Worm (Caenorhabditis elegans) whole organism, L2 larva: ENCODE data around the gene srg-10.
A peak's percentile ranks its signal among the peaks of the same experiment; 100 is the strongest.

Experiments
- C34F6.9 ChIP-seq: fragments of 150-350 bp; optimal IDR thresholded peaks from 2 replicates; lab custom pipeline; 2014; ENCODE audit warnings: missing biosample characterization, missing genetic modification characterization
- F13H6.1 ChIP-seq: sonication (generic microtip); optimal IDR thresholded peaks from 2 replicates; lab custom pipeline; 2016; ENCODE audit warnings: missing genetic modification characterization, missing compliant biosample characterization
- Y55F3AM.14 ChIP-seq: fragments of 200-800 bp; sonication (Bioruptor generic); optimal IDR thresholded peaks from 2 replicates; lab custom pipeline; 2018; ENCODE audit warnings: mild to moderate bottlenecking, missing genetic modification characterization, missing compliant biosample characterization
- ZK546.5 ChIP-seq: sonication (generic microtip); optimal IDR thresholded peaks from 2 replicates; lab custom pipeline; 2017; ENCODE audit warnings: missing biosample characterization, missing genetic modification characterization
- blmp-1 ChIP-seq: sonication (generic microtip); optimal IDR thresholded peaks from 2 replicates; lab custom pipeline; 2017; ENCODE audit warnings: missing genetic modification characterization, mild to moderate bottlenecking, missing compliant biosample characterization, antibody characterized with exemption, moderate library complexity; ENCODE audit not compliant: insufficient read depth
- crh-2 ChIP-seq: sonication (generic microtip); optimal IDR thresholded peaks from 2 replicates; lab custom pipeline; 2017; ENCODE audit warnings: missing biosample characterization, missing genetic modification characterization
- egl-27 ChIP-seq: sonication (generic microtip); optimal IDR thresholded peaks from 3 replicates; lab custom pipeline; 2017; ENCODE audit warnings: missing biosample characterization, missing genetic modification reagents, missing genetic modification characterization
- elt-3 ChIP-seq: sonication (generic microtip); optimal IDR thresholded peaks from 2 replicates; lab custom pipeline; 2017; ENCODE audit warnings: missing biosample characterization, missing genetic modification characterization
- fos-1 ChIP-seq: fragments of 150-350 bp; optimal IDR thresholded peaks from 2 replicates; lab custom pipeline; 2014; ENCODE audit warnings: missing biosample characterization, missing genetic modification characterization
- gmeb-1 ChIP-seq: fragments of 150-350 bp; optimal IDR thresholded peaks from 2 replicates; lab custom pipeline; 2014; ENCODE audit warnings: missing biosample characterization, missing genetic modification characterization
- lin-11 ChIP-seq: fragments of 150-350 bp; sonication (generic microtip); optimal IDR thresholded peaks from 2 replicates; lab custom pipeline; 2014; ENCODE audit warnings: missing biosample characterization, missing genetic modification characterization, inconsistent platforms, mixed read lengths
- lin-13 ChIP-seq: fragments of 150-350 bp; optimal IDR thresholded peaks from 2 replicates; lab custom pipeline; 2014; ENCODE audit warnings: missing biosample characterization, missing genetic modification reagents, missing genetic modification characterization
- lsy-2 ChIP-seq, 2 experiments: fragments of 150-350 bp in 1 of 2; sonication (generic microtip) in 1 of 2; optimal IDR thresholded peaks; 2 replicates each; lab custom pipeline; 2014 to 2017; ENCODE audit warnings: missing biosample characterization in 2 of 2, missing genetic modification characterization in 2 of 2
- mab-5 ChIP-seq: fragments of 150-350 bp; optimal IDR thresholded peaks from 2 replicates; lab custom pipeline; 2014; ENCODE audit warnings: missing biosample characterization, missing genetic modification characterization
- mbf-1 ChIP-seq: sonication (generic microtip); optimal IDR thresholded peaks from 2 replicates; lab custom pipeline; 2017; ENCODE audit warnings: missing biosample characterization, missing genetic modification characterization
- mdl-1 ChIP-seq, 2 experiments: fragments of 150-350 bp in 1 of 2; sonication (generic microtip) in 1 of 2; optimal IDR thresholded peaks; 2 replicates each; lab custom pipeline; 2017; ENCODE audit warnings: missing biosample characterization in 2 of 2, missing genetic modification characterization in 2 of 2
- nhr-10 ChIP-seq: sonication (generic microtip); optimal IDR thresholded peaks from 2 replicates; lab custom pipeline; 2017; ENCODE audit warnings: missing biosample characterization, missing genetic modification characterization
- nhr-11 ChIP-seq: fragments of 150-350 bp; optimal IDR thresholded peaks from 2 replicates; lab custom pipeline; 2014; ENCODE audit warnings: missing biosample characterization, missing genetic modification characterization
- nhr-129 ChIP-seq: fragments of 150-350 bp; optimal IDR thresholded peaks from 2 replicates; lab custom pipeline; 2014; ENCODE audit warnings: missing biosample characterization, missing genetic modification characterization
- nhr-21 ChIP-seq: fragments of 150-350 bp; optimal IDR thresholded peaks from 2 replicates; lab custom pipeline; 2014; ENCODE audit warnings: missing biosample characterization, missing genetic modification characterization
- nhr-23 ChIP-seq: fragments of 150-350 bp; optimal IDR thresholded peaks from 2 replicates; lab custom pipeline; 2014; ENCODE audit warnings: missing biosample characterization, missing genetic modification reagents, missing genetic modification characterization
- nhr-237 ChIP-seq: fragments of 150-350 bp; optimal IDR thresholded peaks from 2 replicates; lab custom pipeline; 2014; ENCODE audit warnings: missing biosample characterization, missing genetic modification characterization
- nhr-25 ChIP-seq: fragments of 150-350 bp; sonication (generic microtip); optimal IDR thresholded peaks from 3 replicates; lab custom pipeline; 2014; ENCODE audit warnings: missing biosample characterization, missing genetic modification characterization
- nhr-6 ChIP-seq: fragments of 150-350 bp; optimal IDR thresholded peaks from 2 replicates; lab custom pipeline; 2014; ENCODE audit warnings: missing biosample characterization, missing genetic modification characterization
- nhr-77 ChIP-seq: fragments of 150-350 bp; optimal IDR thresholded peaks from 2 replicates; lab custom pipeline; 2014; ENCODE audit warnings: missing biosample characterization, missing genetic modification characterization
- peb-1 ChIP-seq: fragments of 150-350 bp; optimal IDR thresholded peaks from 2 replicates; lab custom pipeline; 2014; ENCODE audit warnings: missing biosample characterization, missing genetic modification characterization
- sem-4 ChIP-seq: fragments of 150-350 bp; optimal IDR thresholded peaks from 2 replicates; lab custom pipeline; 2014; ENCODE audit warnings: missing biosample characterization, missing genetic modification reagents, missing genetic modification characterization
- skn-1 ChIP-seq: sonication (generic microtip); optimal IDR thresholded peaks from 2 replicates; lab custom pipeline; 2017; ENCODE audit warnings: missing biosample characterization, missing genetic modification characterization
- sma-3 ChIP-seq: sonication (generic microtip); optimal IDR thresholded peaks from 2 replicates; lab custom pipeline; 2016; ENCODE audit warnings: missing genetic modification reagents, missing genetic modification characterization, missing compliant biosample characterization
- sma-9 ChIP-seq, 2 experiments: fragments of 150-350 bp in 1 of 2; sonication (generic microtip) in 1 of 2; optimal IDR thresholded peaks; 2 replicates each; lab custom pipeline; 2014 to 2016; ENCODE audit warnings: missing genetic modification characterization in 2 of 2, mild to moderate bottlenecking in 1 of 2, missing biosample characterization in 1 of 2, missing compliant biosample characterization in 1 of 2, missing genetic modification reagents in 1 of 2, moderate library complexity in 1 of 2
- snpc-4 ChIP-seq: fragments of 150-350 bp; optimal IDR thresholded peaks from 2 replicates; lab custom pipeline; 2014; ENCODE audit warnings: missing biosample characterization, missing genetic modification characterization
- unc-39 ChIP-seq: fragments of 150-350 bp; optimal IDR thresholded peaks from 2 replicates; lab custom pipeline; 2014; ENCODE audit warnings: missing biosample characterization, missing genetic modification characterization
- unc-55 ChIP-seq: fragments of 150-350 bp; sonication (generic microtip); optimal IDR thresholded peaks from 3 replicates; lab custom pipeline; 2014; ENCODE audit warnings: missing biosample characterization, missing genetic modification reagents, missing genetic modification characterization
- unc-62 ChIP-seq: fragments of 150-350 bp; optimal IDR thresholded peaks from 2 replicates; lab custom pipeline; 2014; ENCODE audit warnings: missing biosample characterization, missing genetic modification reagents, missing genetic modification characterization
- zag-1 ChIP-seq: fragments of 150-350 bp; optimal IDR thresholded peaks from 2 replicates; lab custom pipeline; 2014; ENCODE audit warnings: missing biosample characterization, missing genetic modification characterization
- ztf-1 ChIP-seq: fragments of 200-800 bp; sonication (Bioruptor generic); conservative IDR thresholded peaks from 2 replicates; pipeline ENCODE4 v1.3.6; 2022; ENCODE audit warnings: missing genetic modification characterization, missing compliant biosample characterization
- ztf-4 ChIP-seq: fragments of 150-350 bp; optimal IDR thresholded peaks from 2 replicates; lab custom pipeline; 2014; ENCODE audit warnings: missing biosample characterization, missing genetic modification characterization

Gene srg-10

DNA sequence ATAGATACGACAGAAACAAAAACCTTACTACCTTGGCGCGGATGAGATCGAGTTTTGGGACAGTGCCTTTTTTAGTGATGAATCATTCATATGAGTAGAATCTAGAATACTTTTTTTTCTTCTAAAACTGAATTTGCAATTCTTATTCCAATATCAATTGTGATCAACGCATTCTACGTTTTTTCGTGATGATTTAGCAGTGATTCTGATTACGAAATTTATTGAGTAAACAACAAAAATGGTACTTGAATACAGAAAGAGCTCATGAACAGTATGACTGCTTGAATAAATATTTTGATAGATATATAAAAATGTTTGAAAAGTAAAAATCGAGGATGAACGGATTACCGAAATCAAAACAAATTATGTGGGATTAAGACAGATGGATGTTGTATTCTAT, 37.5 kb downstream of the srg-10 start, which contains the start of gene him-18:
Gene him-18, minus strand, starts transcription at position 101 of the 400 bp plus-strand sequence.
- TF ChIP-seq mbf-1 (tag; lab: Kevin White, UChicago), result no peak
- no peak for TF ChIP-seq Y55F3AM.14 (GFP tag; lab: Kevin White, UChicago)
- TF ChIP-seq unc-55 (GFP tag; lab: Kevin White, UChicago), result no peak
- no peak for TF ChIP-seq nhr-23
- no peak for TF ChIP-seq snpc-4 (tag; lab: Kevin White, UChicago)
- no peak for TF ChIP-seq unc-39 (tag; lab: Kevin White, UChicago)
- TF ChIP-seq skn-1 (tag; lab: Kevin White, UChicago), result no peak
- no peak for TF ChIP-seq nhr-11 (tag; lab: Kevin White, UChicago)
- no peak for TF ChIP-seq mdl-1 (tag; optimal IDR thresholded peaks at IDR 0.05; lab: Kevin White, UChicago)
- no peak for TF ChIP-seq lin-13
- no peak for TF ChIP-seq zag-1 (tag; lab: Kevin White, UChicago)
- TF ChIP-seq nhr-10 (tag; lab: Kevin White, UChicago), result no peak
- TF ChIP-seq unc-62, result no peak
- no peak for TF ChIP-seq sma-3
- TF ChIP-seq ZK546.5 (tag; lab: Kevin White, UChicago), result no peak
- no peak for TF ChIP-seq nhr-237
- no peak for TF ChIP-seq crh-2 (tag; lab: Kevin White, UChicago)
- TF ChIP-seq blmp-1 (tag; lab: Kevin White, UChicago), result no peak
- TF ChIP-seq fos-1, result no peak
- no peak for TF ChIP-seq ztf-1

DNA sequence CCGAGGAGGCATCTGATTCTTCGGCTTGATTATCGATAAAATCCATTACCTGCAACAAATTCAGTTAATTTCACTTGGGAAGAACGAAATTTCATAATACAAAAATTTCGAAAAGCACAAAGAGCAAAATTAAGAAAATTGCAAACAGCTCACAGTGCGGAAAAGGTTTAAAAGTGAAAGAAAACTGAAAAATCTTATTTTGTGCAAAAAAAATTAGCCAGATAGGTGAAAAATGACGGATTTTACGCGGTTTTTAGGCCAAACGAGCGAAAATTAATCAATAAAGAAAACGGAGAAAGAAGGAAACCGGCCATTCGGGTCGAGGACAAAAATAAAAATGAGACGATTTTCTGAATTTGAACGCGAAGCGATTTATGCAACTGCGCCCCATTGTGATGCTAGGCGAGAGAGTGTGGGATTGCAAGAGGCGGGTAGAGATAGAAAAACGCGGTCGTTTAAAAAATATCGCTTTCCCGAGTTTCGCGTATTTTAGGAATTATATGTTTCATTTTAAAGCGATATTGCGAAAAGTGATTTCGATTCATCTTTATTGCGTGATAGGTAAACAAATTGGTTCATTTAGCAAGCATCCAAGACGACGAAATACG, 43.2 kb downstream of the srg-10 start, which contains the start of gene emb-5:
Gene emb-5, minus strand, starts transcription at position 51 of the 608 bp plus-strand sequence.
- TF ChIP-seq lin-11, result peak; percentile 32
- TF ChIP-seq F13H6.1, result no peak
- TF ChIP-seq sma-3, result peak; percentile 45
- peak; percentile 62 for TF ChIP-seq C34F6.9 (tag; lab: Kevin White, UChicago)
- peak; percentile 65 for TF ChIP-seq crh-2 (tag; lab: Kevin White, UChicago)
- no peak for TF ChIP-seq nhr-11 (tag; lab: Kevin White, UChicago)
- TF ChIP-seq nhr-21 (tag; lab: Kevin White, UChicago), result peak; percentile 6
- peak; percentile 9 for TF ChIP-seq egl-27
- no peak for TF ChIP-seq nhr-25 (tag; lab: Kevin White, UChicago)
- peak; percentile 71 for TF ChIP-seq nhr-129 (tag; lab: Kevin White, UChicago)
- TF ChIP-seq sem-4, result no peak
- peak; percentile 75 for TF ChIP-seq mab-5 (tag; lab: Kevin White, UChicago)
- TF ChIP-seq nhr-6 (tag; lab: Kevin White, UChicago), result no peak
- peak; percentile 95 for TF ChIP-seq gmeb-1 (tag; lab: Kevin White, UChicago)
- TF ChIP-seq lsy-2 (tag; optimal IDR thresholded peaks at IDR 0.05; lab: Kevin White, UChicago), result peak; percentile 56 to 81
- peak; percentile 1 for TF ChIP-seq fos-1
- peak; percentile 83 for TF ChIP-seq unc-55 (GFP tag; lab: Kevin White, UChicago)
- no peak for TF ChIP-seq nhr-77 (tag; lab: Kevin White, UChicago)
- peak; percentile 69 for TF ChIP-seq sma-9 (GFP tag; optimal IDR thresholded peaks at IDR 0.05; lab: Kevin White, UChicago)
- TF ChIP-seq sma-9 (tag; optimal IDR thresholded peaks at IDR 0.05; lab: Kevin White, UChicago), result no peak
- TF ChIP-seq, all 48 proteins: peak for 13

- TF ChIP-seq C34F6.9 (tag; lab: Kevin White, UChicago), result peak; percentile 95
- peak; percentile 67 for TF ChIP-seq lin-11
- peak; percentile 64 to 87 for TF ChIP-seq lsy-2 (tag; optimal IDR thresholded peaks at IDR 0.05; lab: Kevin White, UChicago)
- TF ChIP-seq elt-3 (tag; lab: Kevin White, UChicago), result no peak
- TF ChIP-seq nhr-129 (tag; lab: Kevin White, UChicago), result peak; percentile 84
- TF ChIP-seq nhr-23, result no peak
- no peak for TF ChIP-seq unc-62
- TF ChIP-seq F13H6.1, result peak; percentile 89
- peak; percentile 27 for TF ChIP-seq Y55F3AM.14 (GFP tag; lab: Kevin White, UChicago)
- no peak for TF ChIP-seq mbf-1 (tag; lab: Kevin White, UChicago)
- no peak for TF ChIP-seq nhr-25 (tag; lab: Kevin White, UChicago)
- peak; percentile 17 for TF ChIP-seq gmeb-1 (tag; lab: Kevin White, UChicago)
- TF ChIP-seq fos-1, result peak; percentile 57
- TF ChIP-seq egl-27, result peak; percentile 47
- TF ChIP-seq unc-55 (GFP tag; lab: Kevin White, UChicago), result peak; percentile 95
- peak; percentile 88 for TF ChIP-seq mab-5 (tag; lab: Kevin White, UChicago)
- TF ChIP-seq zag-1 (tag; lab: Kevin White, UChicago), result peak; percentile 77
- TF ChIP-seq lin-13, result peak; percentile 81
- TF ChIP-seq sem-4, result peak; percentile 81
- no peak for TF ChIP-seq peb-1 (tag; lab: Kevin White, UChicago)
- peak; percentile 45 for TF ChIP-seq nhr-6 (tag; lab: Kevin White, UChicago)
- TF ChIP-seq nhr-10 (tag; lab: Kevin White, UChicago), result no peak
- TF ChIP-seq mdl-1 (tag; optimal IDR thresholded peaks at IDR 0.05; lab: Kevin White, UChicago), result peak in 1 of 2 experiments; percentile 34
- TF ChIP-seq nhr-77 (tag; lab: Kevin White, UChicago), result no peak
- peak; percentile 79 for TF ChIP-seq crh-2 (tag; lab: Kevin White, UChicago)
- TF ChIP-seq sma-9 (GFP tag; optimal IDR thresholded peaks at IDR 0.05; lab: Kevin White, UChicago), result peak; percentile 67
- TF ChIP-seq sma-9 (tag; optimal IDR thresholded peaks at IDR 0.05; lab: Kevin White, UChicago), result no peak
- peak; percentile 56 for TF ChIP-seq ztf-4 (tag; lab: Kevin White, UChicago)
- TF ChIP-seq skn-1 (tag; lab: Kevin White, UChicago), result no peak
Measured at ce11 chrIII:4721750-4722149, 44.2 kb downstream of the srg-10 start, which contains the start of gene acy-1. acy-1 (plus strand) TSS chrIII:4722095.
